Fruit fly (Drosophila melanogaster) S2 (cell line): Measurements from ENCODE around the gene CG17477.

Source experiments
- CG8478 ChIP-seq: fragments of >200 bp; optimal IDR thresholded peaks from 2 replicates; lab custom pipeline; 2018
- CTCF ChIP-seq, 2 experiments: fragments of >200 bp; optimal IDR thresholded peaks; 2 replicates each; lab custom pipeline; 2018

DNA sequence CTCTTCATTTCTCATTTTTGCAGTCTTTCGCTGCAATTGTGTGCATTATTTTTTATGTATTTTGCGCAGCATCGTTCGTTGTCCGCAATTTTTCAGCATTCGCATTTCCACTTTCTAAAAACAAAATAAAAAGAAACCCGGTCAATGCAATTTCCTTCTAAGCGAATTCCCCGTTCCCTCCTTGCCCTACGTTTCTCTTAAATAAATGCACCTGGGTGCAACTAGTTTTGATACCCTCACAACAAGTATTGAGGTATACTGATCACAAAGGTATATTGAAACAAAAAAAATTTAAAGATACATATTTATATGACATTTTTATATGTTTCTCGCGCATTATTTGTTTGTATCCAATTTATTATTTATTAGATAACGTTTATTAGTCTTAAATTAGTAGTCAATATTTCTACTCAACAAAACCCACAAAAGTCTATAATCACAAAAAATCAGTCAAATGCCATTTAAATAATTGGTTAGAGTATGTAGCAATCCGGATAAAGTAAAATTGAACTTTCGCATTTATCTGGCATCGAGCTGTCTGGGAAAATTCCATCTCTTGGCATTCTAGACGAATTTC, 45.3 kb downstream of the CG17477 start:
- no peak for TF ChIP-seq CTCF (optimal IDR thresholded peaks at IDR 0.05; lab: Kevin White, UChicago)
- TF ChIP-seq CG8478 (lab: Kevin White, UChicago): no peak
